Fruit fly (Drosophila melanogaster) whole organism, embryonic: ENCODE results near the gene Qsox2.

Source experiments
- C15 ChIP-seq: fragments of 200-800 bp; sonication (Bioruptor generic); IDR thresholded peaks from 3 replicates; pipeline ENCODE4 v1.3.6; 2022; ENCODE audit warnings: missing biosample characterization, missing genetic modification characterization
- CG10366 ChIP-seq: fragments of 200-800 bp; sonication (Bioruptor generic); IDR thresholded peaks from 2 replicates; pipeline ENCODE4 v1.3.6; 2022; ENCODE audit warnings: missing biosample characterization, missing genetic modification characterization
- CG11696 ChIP-seq: fragments of 200-800 bp; sonication (Bioruptor generic); IDR thresholded peaks from 2 replicates; pipeline ENCODE4 v1.3.6; 2022; ENCODE audit warnings: missing biosample characterization, missing genetic modification characterization
- CG12299 ChIP-seq: fragments of 200-800 bp; sonication (Bioruptor generic); optimal IDR thresholded peaks from 2 replicates; lab custom pipeline; 2018; ENCODE audit warnings: missing biosample characterization, mild to moderate bottlenecking, missing genetic modification characterization
- CG12744 ChIP-seq: fragments of 200-800 bp; sonication (Bioruptor generic); optimal IDR thresholded peaks from 2 replicates; lab custom pipeline; 2016; ENCODE audit warnings: missing biosample characterization, missing genetic modification characterization
- CG15601 ChIP-seq: fragments of 200-800 bp; sonication (Bioruptor generic); optimal IDR thresholded peaks from 3 replicates; lab custom pipeline; 2019; ENCODE audit warnings: missing biosample characterization, mild to moderate bottlenecking, missing genetic modification characterization, moderate library complexity
- CG16813 ChIP-seq: fragments of 200-800 bp; sonication (Bioruptor generic); IDR thresholded peaks from 3 replicates; pipeline ENCODE4 v1.3.6; 2022; ENCODE audit warnings: missing biosample characterization, missing genetic modification characterization; ENCODE audit not compliant: partially characterized antibody
- CG17568 ChIP-seq: fragments of 200-800 bp; sonication (Bioruptor generic); optimal IDR thresholded peaks from 2 replicates; lab custom pipeline; 2018; ENCODE audit warnings: missing biosample characterization, mild to moderate bottlenecking, missing genetic modification characterization, moderate library complexity
- CG2199 ChIP-seq: fragments of 200-800 bp; sonication (Bioruptor generic); IDR thresholded peaks from 3 replicates; pipeline ENCODE4 v1.3.6; 2022; ENCODE audit warnings: missing biosample characterization, missing genetic modification characterization
- CG31224 ChIP-seq: fragments of 200-800 bp; sonication (Bioruptor generic); IDR thresholded peaks from 2 replicates; pipeline ENCODE4 v1.3.6; 2022; ENCODE audit warnings: missing biosample characterization, missing genetic modification characterization
- CG3407 ChIP-seq: fragments of 200-800 bp; sonication (Bioruptor generic); optimal IDR thresholded peaks from 2 replicates; lab custom pipeline; 2018; ENCODE audit warnings: missing biosample characterization, mild to moderate bottlenecking, missing genetic modification characterization
- CG5180 ChIP-seq: fragments of 200-800 bp; sonication (Bioruptor generic); optimal IDR thresholded peaks from 3 replicates; lab custom pipeline; 2017; ENCODE audit warnings: missing biosample characterization, missing genetic modification characterization, mild to moderate bottlenecking, moderate library complexity, missing genetic modification reagents
- CG6654 ChIP-seq: fragments of 200-800 bp; sonication (Bioruptor generic); optimal IDR thresholded peaks from 2 replicates; lab custom pipeline; 2017; ENCODE audit warnings: missing biosample characterization, mild to moderate bottlenecking, missing genetic modification characterization
- CG6791 ChIP-seq: fragments of 200-800 bp; sonication (Bioruptor generic); IDR thresholded peaks from 3 replicates; pipeline ENCODE4 v1.3.6; 2022; ENCODE audit warnings: missing biosample characterization, missing genetic modification characterization; ENCODE audit not compliant: partially characterized antibody
- CG7556 ChIP-seq: fragments of 200-800 bp; sonication (Bioruptor generic); optimal IDR thresholded peaks from 2 replicates; lab custom pipeline; 2017; ENCODE audit warnings: missing biosample characterization, mild to moderate bottlenecking, missing genetic modification characterization
- CG8359 ChIP-seq: fragments of 200-800 bp; sonication (Bioruptor generic); optimal IDR thresholded peaks from 2 replicates; lab custom pipeline; 2017; ENCODE audit warnings: missing biosample characterization, mild to moderate bottlenecking, missing genetic modification characterization, borderline replicate concordance
- CG9437 ChIP-seq: fragments of 200-800 bp; sonication (Bioruptor generic); optimal IDR thresholded peaks from 2 replicates; lab custom pipeline; 2018; ENCODE audit warnings: missing biosample characterization, mild to moderate bottlenecking, missing genetic modification characterization
- CG9817 ChIP-seq: fragments of 200-800 bp; sonication (Bioruptor generic); optimal IDR thresholded peaks from 2 replicates; lab custom pipeline; 2018; ENCODE audit warnings: missing biosample characterization, mild to moderate bottlenecking, missing genetic modification characterization, moderate library complexity
- CTCF ChIP-seq: fragments of 200-800 bp; sonication (Bioruptor generic); optimal IDR thresholded peaks from 2 replicates; lab custom pipeline; 2017; ENCODE audit warnings: missing biosample characterization, mild to moderate bottlenecking, missing genetic modification characterization, moderate library complexity
- Dek ChIP-seq: fragments of 200-800 bp; sonication (Bioruptor generic); optimal IDR thresholded peaks from 3 replicates; lab custom pipeline; 2019; ENCODE audit warnings: missing biosample characterization, mild to moderate bottlenecking, missing genetic modification characterization, moderate library complexity
- Dip2 ChIP-seq: fragments of 200-800 bp; sonication (Bioruptor generic); IDR thresholded peaks from 2 replicates; pipeline ENCODE4 v1.3.6; 2022; ENCODE audit warnings: missing biosample characterization, missing genetic modification characterization
- Elba2 ChIP-seq: fragments of 200-800 bp; sonication (Bioruptor generic); optimal IDR thresholded peaks from 3 replicates; lab custom pipeline; 2016; ENCODE audit warnings: missing biosample characterization, missing genetic modification characterization
- Fer2 ChIP-seq: fragments of 200-800 bp; sonication (Bioruptor generic); optimal IDR thresholded peaks from 2 replicates; lab custom pipeline; 2018; ENCODE audit warnings: missing biosample characterization, mild to moderate bottlenecking, missing genetic modification characterization, moderate library complexity
- HmgD ChIP-seq: fragments of 200-800 bp; sonication (Bioruptor generic); optimal IDR thresholded peaks from 3 replicates; lab custom pipeline; 2016; ENCODE audit warnings: missing biosample characterization, missing genetic modification characterization
- Hr39 ChIP-seq: fragments of >200 bp; optimal IDR thresholded peaks from 2 replicates; lab custom pipeline; 2017
- Oli ChIP-seq: fragments of 200-800 bp; sonication (Bioruptor generic); optimal IDR thresholded peaks from 2 replicates; lab custom pipeline; 2018; ENCODE audit warnings: missing biosample characterization, mild to moderate bottlenecking, missing genetic modification characterization, moderate library complexity
- Opbp ChIP-seq: fragments of 200-800 bp; sonication (Bioruptor generic); IDR thresholded peaks from 3 replicates; pipeline ENCODE4 v1.3.6; 2022; ENCODE audit warnings: missing biosample characterization, missing genetic modification characterization; ENCODE audit not compliant: partially characterized antibody
- YL-1 ChIP-seq: fragments of 200-800 bp; sonication (Bioruptor generic); optimal IDR thresholded peaks from 3 replicates; lab custom pipeline; 2017; ENCODE audit warnings: missing biosample characterization, mild to moderate bottlenecking, missing genetic modification characterization
- abd-A ChIP-seq: fragments of 200-800 bp; sonication (Bioruptor generic); optimal IDR thresholded peaks from 3 replicates; lab custom pipeline; 2019; ENCODE audit warnings: missing biosample characterization, mild to moderate bottlenecking, missing genetic modification characterization, moderate library complexity
- ato ChIP-seq: fragments of 200-800 bp; sonication (Bioruptor generic); IDR thresholded peaks from 2 replicates; pipeline ENCODE4 v1.3.6; 2022; ENCODE audit warnings: missing biosample characterization, missing genetic modification characterization; ENCODE audit not compliant: partially characterized antibody
- bbx ChIP-seq: fragments of 200-800 bp; sonication (Bioruptor generic); IDR thresholded peaks from 2 replicates; pipeline ENCODE4 v1.3.6; 2022; ENCODE audit warnings: missing biosample characterization, missing genetic modification characterization; ENCODE audit not compliant: partially characterized antibody
- ci ChIP-seq: fragments of 200-800 bp; sonication (Bioruptor generic); IDR thresholded peaks from 3 replicates; pipeline ENCODE4 v1.3.6; 2022; ENCODE audit warnings: missing biosample characterization, missing genetic modification characterization
- danr ChIP-seq: fragments of 200-800 bp; sonication (Bioruptor generic); IDR thresholded peaks from 2 replicates; pipeline ENCODE4 v1.3.6; 2022; ENCODE audit warnings: missing biosample characterization, missing genetic modification characterization
- dm ChIP-seq: fragments of 200-800 bp; sonication (Bioruptor generic); optimal IDR thresholded peaks from 3 replicates; lab custom pipeline; 2016; ENCODE audit warnings: missing biosample characterization, missing genetic modification characterization
- dysf ChIP-seq: fragments of 200-800 bp; sonication (Bioruptor generic); IDR thresholded peaks from 3 replicates; pipeline ENCODE4 v1.3.6; 2022; ENCODE audit warnings: missing biosample characterization, missing genetic modification characterization
- grn ChIP-seq: fragments of 200-800 bp; sonication (Bioruptor generic); optimal IDR thresholded peaks from 3 replicates; lab custom pipeline; 2017; ENCODE audit warnings: missing biosample characterization, missing genetic modification characterization
- ken ChIP-seq: fragments of 200-800 bp; sonication (Bioruptor generic); IDR thresholded peaks from 3 replicates; pipeline ENCODE4 v1.3.6; 2022; ENCODE audit warnings: missing biosample characterization, missing genetic modification characterization
- knrl ChIP-seq: fragments of 200-800 bp; sonication (Bioruptor generic); IDR thresholded peaks from 3 replicates; pipeline ENCODE4 v1.3.6; 2022; ENCODE audit warnings: missing biosample characterization, missing genetic modification characterization; ENCODE audit not compliant: partially characterized antibody
- nerfin-2 ChIP-seq: fragments of 200-800 bp; sonication (Bioruptor generic); IDR thresholded peaks from 2 replicates; pipeline ENCODE4 v1.3.6; 2022; ENCODE audit warnings: missing biosample characterization, missing genetic modification characterization; ENCODE audit not compliant: partially characterized antibody
- nmo ChIP-seq: fragments of 200-800 bp; sonication (Bioruptor generic); optimal IDR thresholded peaks from 2 replicates; lab custom pipeline; 2018; ENCODE audit warnings: missing biosample characterization, mild to moderate bottlenecking, missing genetic modification characterization, moderate library complexity
- otp ChIP-seq: fragments of 200-800 bp; sonication (Bioruptor generic); IDR thresholded peaks from 3 replicates; pipeline ENCODE4, ENCODE4 v1.3.6; 2022; ENCODE audit warnings: missing biosample characterization, missing genetic modification characterization
- pho ChIP-seq: fragments of 200-800 bp; sonication (Bioruptor generic); optimal IDR thresholded peaks from 2 replicates; lab custom pipeline; 2016; ENCODE audit warnings: missing biosample characterization, missing genetic modification characterization
- pzg ChIP-seq: fragments of 200-800 bp; sonication (Bioruptor generic); optimal IDR thresholded peaks from 3 replicates; lab custom pipeline; 2018; ENCODE audit warnings: missing biosample characterization, mild to moderate bottlenecking, missing genetic modification characterization, moderate library complexity
- ranshi ChIP-seq: fragments of 200-800 bp; sonication (Bioruptor generic); IDR thresholded peaks from 2 replicates; pipeline ENCODE4 v1.3.6; 2022; ENCODE audit warnings: missing biosample characterization, missing genetic modification characterization
- row ChIP-seq: fragments of 200-800 bp; sonication (Bioruptor generic); IDR thresholded peaks from 3 replicates; pipeline ENCODE4 v1.3.6; 2022; ENCODE audit warnings: missing biosample characterization, missing genetic modification characterization
- run ChIP-seq: fragments of 200-800 bp; sonication (Bioruptor generic); optimal IDR thresholded peaks from 3 replicates; lab custom pipeline; 2018; ENCODE audit warnings: missing biosample characterization, mild to moderate bottlenecking, missing genetic modification characterization
- ssp ChIP-seq: fragments of 200-800 bp; sonication (Bioruptor generic); IDR thresholded peaks from 2 replicates; pipeline ENCODE4 v1.3.6; 2022; ENCODE audit warnings: missing biosample characterization, missing genetic modification characterization
- tup ChIP-seq: fragments of 200-800 bp; sonication (Bioruptor generic); optimal IDR thresholded peaks from 2 replicates; lab custom pipeline; 2016; ENCODE audit warnings: missing biosample characterization, mild to moderate bottlenecking, missing genetic modification characterization, moderate library complexity
- wek ChIP-seq: fragments of 200-800 bp; sonication (Bioruptor generic); optimal IDR thresholded peaks from 3 replicates; lab custom pipeline; 2018; ENCODE audit warnings: missing biosample characterization, mild to moderate bottlenecking, missing genetic modification characterization, moderate library complexity

Gene Qsox2

dm6 chr3R:21888696-21889602 is 24.6 kb upstream of the Qsox2 start, which contains the start of gene CG43844 (continued):
- TF ChIP-seq Elba2 (GFP tag; lab: Kevin White, UChicago), result no peak
- TF ChIP-seq nerfin-2 (GFP tag; lab: Robert Waterston, UW), result peak; percentile 53; the same call in 1 of the 2 replicates
- no peak for TF ChIP-seq grn
- no peak for TF ChIP-seq CG12299 (tag; lab: Kevin White, UChicago)
- TF ChIP-seq CG15601 (tag; lab: Kevin White, UChicago), result peak; percentile 88
- TF ChIP-seq pho, result no peak
- TF ChIP-seq CG6791, result peak; percentile 70; the same call in 2 of the 3 replicates
- no peak for TF ChIP-seq ato (GFP tag; lab: Robert Waterston, UW)
- TF ChIP-seq CG5180, result no peak
- no peak for TF ChIP-seq Dek (tag; lab: Kevin White, UChicago)
- no peak for TF ChIP-seq C15 (GFP tag; lab: Robert Waterston, UW)
- TF ChIP-seq CG10366 (GFP tag; lab: Robert Waterston, UW), result no peak
- TF ChIP-seq CG16813, result peak; percentile 71
- no peak for TF ChIP-seq bbx (GFP tag; lab: Robert Waterston, UW)
- TF ChIP-seq CG2199 (GFP tag; lab: Robert Waterston, UW), result peak; percentile 80
- TF ChIP-seq ranshi, result no peak
- TF ChIP-seq ci (GFP tag; lab: Robert Waterston, UW), result 0 out of 3 replicates have a peak, but pooled peaks have one; percentile 42
- no peak for TF ChIP-seq otp
- peak; percentile 84 for TF ChIP-seq CTCF
- no peak for TF ChIP-seq CG11696
- TF ChIP-seq danr (GFP tag; lab: Robert Waterston, UW), result no peak
- TF ChIP-seq CG9817 (tag; lab: Kevin White, UChicago), result no peak
- TF ChIP-seq Fer2 (tag; lab: Kevin White, UChicago), result no peak
- TF ChIP-seq CG3407 (GFP tag; lab: Kevin White, UChicago), result no peak
- no peak for TF ChIP-seq YL-1
- TF ChIP-seq nmo (GFP tag; lab: Kevin White, UChicago), result peak; percentile 13
- no peak for TF ChIP-seq run (tag; lab: Kevin White, UChicago)
- no peak for TF ChIP-seq CG12744 (GFP tag; lab: Kevin White, UChicago)
- no peak for TF ChIP-seq Oli
- no peak for TF ChIP-seq row
- TF ChIP-seq CG7556 (GFP tag; lab: Kevin White, UChicago), result no peak
- no peak for TF ChIP-seq ssp
- TF ChIP-seq Opbp (GFP tag; lab: Robert Waterston, UW), result peak; percentile 54; the same call in 2 of the 3 replicates
- TF ChIP-seq CG8359 (GFP tag; lab: Kevin White, UChicago), result no peak
- no peak for TF ChIP-seq CG6654 (GFP tag; lab: Kevin White, UChicago)
- TF ChIP-seq dm (GFP tag; lab: Kevin White, UChicago), result no peak
- TF ChIP-seq HmgD (GFP tag; lab: Kevin White, UChicago), result no peak
- no peak for TF ChIP-seq CG9437 (GFP tag; lab: Kevin White, UChicago)
- TF ChIP-seq wek (GFP tag; lab: Kevin White, UChicago), result no peak
- TF ChIP-seq Dip2 (GFP tag; lab: Robert Waterston, UW), result no peak
- no peak for TF ChIP-seq abd-A
- no peak for TF ChIP-seq Hr39 (lab: Kevin White, UChicago)
- TF ChIP-seq tup (GFP tag; lab: Kevin White, UChicago), result no peak
- TF ChIP-seq knrl (GFP tag; lab: Robert Waterston, UW), result peak; percentile 76
- TF ChIP-seq ken, result no peak
- no peak for TF ChIP-seq dysf (GFP tag; lab: Robert Waterston, UW)
- no peak for TF ChIP-seq pzg (GFP tag; lab: Kevin White, UChicago)
- TF ChIP-seq CG17568 (GFP tag; lab: Kevin White, UChicago), result no peak
- no peak for TF ChIP-seq CG31224
